Fruit fly (Drosophila melanogaster) whole organism, prepupa: ENCODE data around the gene MCTS1.

Source experiments
- CG10631 ChIP-seq: fragments of 200-800 bp; sonication (Bioruptor generic); optimal IDR thresholded peaks from 2 replicates; lab custom pipeline; 2016; ENCODE audit warnings: missing biosample characterization, missing genetic modification characterization
- CG10669 ChIP-seq: fragments of 200-800 bp; sonication (Bioruptor generic); optimal IDR thresholded peaks from 3 replicates; lab custom pipeline; 2018; ENCODE audit warnings: missing biosample characterization, mild to moderate bottlenecking, missing genetic modification characterization, moderate library complexity
- CG11762 ChIP-seq: fragments of 200-800 bp; sonication (Bioruptor generic); optimal IDR thresholded peaks from 3 replicates; lab custom pipeline; 2016; ENCODE audit warnings: missing biosample characterization, missing genetic modification characterization; ENCODE audit not compliant: insufficient read depth
- CG11902 ChIP-seq: fragments of 200-800 bp; sonication (Bioruptor generic); optimal IDR thresholded peaks from 3 replicates; lab custom pipeline; 2016; ENCODE audit warnings: missing biosample characterization, missing genetic modification characterization
- CG15336 ChIP-seq: fragments of 200-800 bp; sonication (Bioruptor generic); IDR thresholded peaks from 2 replicates; pipeline ENCODE4 v1.3.6; 2022; ENCODE audit warnings: missing biosample characterization, missing genetic modification characterization
- CG3032 ChIP-seq: fragments of 200-800 bp; optimal IDR thresholded peaks from 2 replicates; lab custom pipeline; 2019; ENCODE audit warnings: missing biosample characterization, mild to moderate bottlenecking, missing genetic modification characterization, moderate library complexity
- CG31627 ChIP-seq: fragments of 200-800 bp; sonication (Bioruptor generic); optimal IDR thresholded peaks from 3 replicates; lab custom pipeline; 2016; ENCODE audit warnings: missing biosample characterization, missing genetic modification characterization
- CG32006 ChIP-seq: fragments of 200-800 bp; sonication (Bioruptor generic); optimal IDR thresholded peaks from 3 replicates; lab custom pipeline; 2017; ENCODE audit warnings: missing biosample characterization, mild to moderate bottlenecking, missing genetic modification characterization
- CG34406 ChIP-seq: fragments of 200-800 bp; sonication (Bioruptor generic); optimal IDR thresholded peaks from 3 replicates; lab custom pipeline; 2016; ENCODE audit warnings: missing biosample characterization, missing genetic modification characterization
- CG4318 ChIP-seq: fragments of 200-800 bp; sonication (Bioruptor generic); optimal IDR thresholded peaks from 3 replicates; lab custom pipeline; 2017; ENCODE audit warnings: missing biosample characterization, mild to moderate bottlenecking, missing genetic modification characterization
- CG6163 ChIP-seq: fragments of 200-800 bp; sonication (Bioruptor generic); IDR thresholded peaks from 3 replicates; pipeline ENCODE4 v1.3.6; 2022; ENCODE audit warnings: missing biosample characterization, missing genetic modification characterization
- CG6792 ChIP-seq: fragments of 200-800 bp; sonication (Bioruptor generic); optimal IDR thresholded peaks from 3 replicates; lab custom pipeline; 2016; ENCODE audit warnings: missing biosample characterization, missing genetic modification characterization
- CG8119 ChIP-seq: fragments of 200-800 bp; sonication (Bioruptor generic); IDR thresholded peaks from 3 replicates; pipeline ENCODE4 v1.3.6; 2022; ENCODE audit warnings: missing biosample characterization, missing genetic modification characterization
- CG8319 ChIP-seq: fragments of 200-800 bp; sonication (Bioruptor generic); optimal IDR thresholded peaks from 3 replicates; lab custom pipeline; 2016; ENCODE audit warnings: missing biosample characterization, missing genetic modification characterization
- CG8632 ChIP-seq: fragments of 200-800 bp; sonication (Bioruptor generic); optimal IDR thresholded peaks from 3 replicates; lab custom pipeline; 2016; ENCODE audit warnings: missing biosample characterization, missing genetic modification characterization
- CG9139 ChIP-seq: fragments of 200-800 bp; sonication (Bioruptor generic); optimal IDR thresholded peaks from 3 replicates; lab custom pipeline; 2017; ENCODE audit warnings: missing biosample characterization, mild to moderate bottlenecking, missing genetic modification characterization
- Eip75B ChIP-seq: fragments of 200-800 bp; sonication (Bioruptor generic); optimal IDR thresholded peaks from 3 replicates; lab custom pipeline; 2016; ENCODE audit warnings: missing biosample characterization, missing genetic modification characterization
- Eip78C ChIP-seq: fragments of 200-800 bp; sonication (Bioruptor generic); peaks from one replicate; lab custom pipeline; 2016; ENCODE audit warnings: missing biosample characterization, missing genetic modification characterization
- Eip93F ChIP-seq: fragments of 200-800 bp; sonication (Bioruptor generic); optimal IDR thresholded peaks from 2 replicates; lab custom pipeline; 2016; ENCODE audit warnings: missing biosample characterization, mild to moderate bottlenecking, missing genetic modification characterization
- Ets21C ChIP-seq: fragments of 200-800 bp; sonication (Bioruptor generic); optimal IDR thresholded peaks from 3 replicates; lab custom pipeline; 2016; ENCODE audit warnings: missing biosample characterization, missing genetic modification characterization
- Ets96B ChIP-seq: fragments of 200-800 bp; optimal IDR thresholded peaks from 2 replicates; lab custom pipeline; 2019; ENCODE audit warnings: missing biosample characterization, mild to moderate bottlenecking, missing genetic modification characterization, moderate library complexity
- Hr38 ChIP-seq: sonication (Bioruptor generic); optimal IDR thresholded peaks from 2 replicates; lab custom pipeline; 2016; ENCODE audit warnings: missing biosample characterization, missing genetic modification characterization
- Hr39 ChIP-seq: fragments of 200-800 bp; sonication (Bioruptor generic); optimal IDR thresholded peaks from 2 replicates; lab custom pipeline; 2016; ENCODE audit warnings: missing biosample characterization, missing genetic modification characterization
- Hr4 ChIP-seq: fragments of 200-800 bp; sonication (Bioruptor generic); optimal IDR thresholded peaks from 3 replicates; lab custom pipeline; 2016; ENCODE audit warnings: missing biosample characterization, missing genetic modification characterization
- Met ChIP-seq: fragments of 200-800 bp; sonication (Bioruptor generic); optimal IDR thresholded peaks from 3 replicates; lab custom pipeline; 2016; ENCODE audit warnings: missing biosample characterization, missing genetic modification characterization
- Smox ChIP-seq: fragments of 200-800 bp; sonication (Bioruptor generic); optimal IDR thresholded peaks from 3 replicates; lab custom pipeline; 2016; ENCODE audit warnings: missing biosample characterization, missing genetic modification characterization
- Sox102F ChIP-seq: fragments of 200-800 bp; sonication (Bioruptor generic); optimal IDR thresholded peaks from 2 replicates; lab custom pipeline; 2016; ENCODE audit warnings: missing biosample characterization, mild to moderate bottlenecking, missing genetic modification characterization
- achi ChIP-seq: fragments of 200-800 bp; sonication (Bioruptor generic); optimal IDR thresholded peaks from 3 replicates; lab custom pipeline; 2016; ENCODE audit warnings: missing biosample characterization, missing genetic modification characterization
- acj6 ChIP-seq: fragments of 200-800 bp; sonication (Bioruptor generic); optimal IDR thresholded peaks from 3 replicates; lab custom pipeline; 2016; ENCODE audit warnings: missing biosample characterization, missing genetic modification characterization
- cyc ChIP-seq: fragments of 200-800 bp; sonication (Bioruptor generic); optimal IDR thresholded peaks from 3 replicates; lab custom pipeline; 2016; ENCODE audit warnings: missing biosample characterization, missing genetic modification characterization
- dac ChIP-seq: fragments of 200-800 bp; sonication (Bioruptor generic); optimal IDR thresholded peaks from 2 replicates; lab custom pipeline; 2017; ENCODE audit warnings: missing biosample characterization, mild to moderate bottlenecking, missing genetic modification characterization
- eg ChIP-seq: fragments of 200-800 bp; sonication (Bioruptor generic); IDR thresholded peaks from 3 replicates; pipeline ENCODE4 v1.3.6; 2022; ENCODE audit warnings: missing biosample characterization, missing genetic modification characterization
- esn ChIP-seq: fragments of 200-800 bp; sonication (Bioruptor generic); optimal IDR thresholded peaks from 2 replicates; lab custom pipeline; 2016; ENCODE audit warnings: missing biosample characterization, mild to moderate bottlenecking, missing genetic modification characterization, moderate library complexity
- fd59A ChIP-seq: fragments of 200-800 bp; sonication (Bioruptor generic); optimal IDR thresholded peaks from 2 replicates; lab custom pipeline; 2017; ENCODE audit warnings: missing biosample characterization, mild to moderate bottlenecking, missing genetic modification characterization, missing genetic modification reagents
- fkh ChIP-seq: fragments of 200-800 bp; sonication (Bioruptor generic); optimal IDR thresholded peaks from 3 replicates; lab custom pipeline; 2017; ENCODE audit warnings: missing biosample characterization, mild to moderate bottlenecking, missing genetic modification characterization, moderate library complexity
- lz ChIP-seq: fragments of 200-800 bp; sonication (Bioruptor generic); optimal IDR thresholded peaks from 3 replicates; lab custom pipeline; 2016; ENCODE audit warnings: missing biosample characterization, missing genetic modification characterization
- salr ChIP-seq, 2 experiments: fragments of 200-800 bp; sonication (Bioruptor generic); optimal IDR thresholded peaks; 3 replicates each; lab custom pipeline; 2016 to 2018; ENCODE audit warnings: missing biosample characterization in 2 of 2, missing genetic modification characterization in 2 of 2, mild to moderate bottlenecking in 1 of 2
- spab ChIP-seq: fragments of 200-800 bp; sonication (Bioruptor generic); optimal IDR thresholded peaks from 2 replicates; lab custom pipeline; 2017; ENCODE audit warnings: missing biosample characterization, mild to moderate bottlenecking, missing genetic modification characterization, missing genetic modification reagents
- svp ChIP-seq: fragments of 200-800 bp; sonication (Bioruptor generic); peaks from one replicate; lab custom pipeline; 2016; ENCODE audit warnings: missing biosample characterization, missing genetic modification characterization
- topi ChIP-seq: fragments of 200-800 bp; sonication (Bioruptor generic); optimal IDR thresholded peaks from 3 replicates; lab custom pipeline; 2016; ENCODE audit warnings: missing biosample characterization, missing genetic modification characterization

Gene MCTS1

dm6 chrX:5988088-5988987 is 49.4 kb upstream of the MCTS1 start, which contains the start of gene CG5966 (continued):
- TF ChIP-seq Met (no peak), CG31627 (GFP tag; lab: Kevin White, UChicago) (no peak), CG8319 (GFP tag; lab: Kevin White, UChicago) (no peak), salr (GFP tag; optimal IDR thresholded peaks at IDR 0.05; lab: Kevin White, UChicago) (peak in 1 of 2 experiments; percentile 42), Eip93F (GFP tag; lab: Kevin White, UChicago) (no peak), CG4318 (GFP tag; lab: Kevin White, UChicago) (no peak), Eip78C (peak; percentile 59), CG8119 (GFP tag; lab: Robert Waterston, UW) (no peak), CG32006 (GFP tag; lab: Kevin White, UChicago) (peak; percentile 2), CG9139 (GFP tag; lab: Kevin White, UChicago) (peak; percentile 77), topi (GFP tag; lab: Kevin White, UChicago) (no peak), Smox (GFP tag; lab: Kevin White, UChicago) (no peak), Ets21C (GFP tag; lab: Kevin White, UChicago) (no peak), CG11902 (no peak), CG10669 (peak; percentile 50), CG34406 (GFP tag; lab: Kevin White, UChicago) (no peak), fd59A (GFP tag; lab: Kevin White, UChicago) (no peak)

- TF ChIP-seq Sox102F, result no peak
- TF ChIP-seq svp (GFP tag; lab: Kevin White, UChicago), result no peak
- no peak for TF ChIP-seq spab (GFP tag; lab: Kevin White, UChicago)
- peak; percentile 54; the same call in 1 of the 2 replicates for TF ChIP-seq CG15336 (GFP tag; lab: Robert Waterston, UW)
- peak; percentile 43; the same call in 1 of the 3 replicates for TF ChIP-seq CG6163
- TF ChIP-seq topi (GFP tag; lab: Kevin White, UChicago), result no peak
- TF ChIP-seq Eip78C, result peak; percentile 39
- no peak for TF ChIP-seq dac (GFP tag; lab: Kevin White, UChicago)
- TF ChIP-seq eg (GFP tag; lab: Robert Waterston, UW), result 0 out of 3 replicates have a peak, but pooled peaks have one; percentile 30
- peak; percentile 25; the same call in 1 of the 3 replicates for TF ChIP-seq CG8119 (GFP tag; lab: Robert Waterston, UW)
- TF ChIP-seq, all 60 proteins: peak for 5
These were observed 48.3 kb upstream of the MCTS1 start for dm6 chrX:5989368-5989767.

dm6 chrX:5992141-5992540 is 45.6 kb upstream of the MCTS1 start:
- no peak for TF ChIP-seq achi (GFP tag; lab: Kevin White, UChicago)
- peak; percentile 37 for TF ChIP-seq Eip78C
- TF ChIP-seq fkh (GFP tag; lab: Kevin White, UChicago), result peak; percentile 53

- no peak for TF ChIP-seq Ets96B (tag; lab: Kevin White, UChicago)
- TF ChIP-seq lz, result no peak
- TF ChIP-seq CG6792 (GFP tag; lab: Kevin White, UChicago), result no peak
- TF ChIP-seq svp (GFP tag; lab: Kevin White, UChicago), result peak; percentile 60
- no peak for TF ChIP-seq CG11762 (GFP tag; lab: Kevin White, UChicago)
These were observed 44.8 kb upstream of the MCTS1 start for dm6 chrX:5992767-5993325.

- TF ChIP-seq Eip75B (GFP tag; lab: Kevin White, UChicago) (no peak), Sox102F (no peak), topi (GFP tag; lab: Kevin White, UChicago) (peak; percentile 10), Hr39 (peak; percentile 11), lz (peak; percentile 21), acj6 (no peak), CG10631 (GFP tag; lab: Kevin White, UChicago) (no peak), Smox (GFP tag; lab: Kevin White, UChicago) (peak; percentile 34), Hr38 (no peak), CG9139 (GFP tag; lab: Kevin White, UChicago) (no peak), svp (GFP tag; lab: Kevin White, UChicago) (peak; percentile 55), esn (peak; percentile 16), cyc (peak; percentile 6), CG8632 (GFP tag; lab: Kevin White, UChicago) (no peak), CG15336 (GFP tag; lab: Robert Waterston, UW) (0 out of 2 replicates have a peak, but pooled peaks have one; percentile 14), salr (GFP tag; optimal IDR thresholded peaks at IDR 0.05; lab: Kevin White, UChicago) (no peak), Eip78C (peak; percentile 59), Hr4 (GFP tag; lab: Kevin White, UChicago) (no peak), CG31627 (GFP tag; lab: Kevin White, UChicago) (peak; percentile 19), Met (peak; percentile 1), CG6163 (0 out of 3 replicates have a peak, but pooled peaks have one; percentile 19), CG3032 (tag; lab: Kevin White, UChicago) (no peak)
These were observed 41.7 kb upstream of the MCTS1 start for dm6 chrX:5995951-5996350.
